Worm (Caenorhabditis elegans) whole organism, young adult: Measurements from ENCODE around the gene srh-217.

Source experiments
- B0019.2 ChIP-seq: fragments of 200-800 bp; sonication (Bioruptor generic); conservative IDR thresholded peaks from 2 replicates; pipeline ENCODE4 v1.3.6; 2022; ENCODE audit warnings: missing genetic modification reagents, missing genetic modification characterization, missing compliant biosample characterization
- D2030.7 ChIP-seq: fragments of 200-800 bp; sonication (Bioruptor generic); IDR thresholded peaks from 2 replicates; pipeline ENCODE4 v1.3.6; 2022; ENCODE audit warnings: missing genetic modification reagents, missing genetic modification characterization, missing compliant biosample characterization
- F33H1.4 ChIP-seq: fragments of 200-800 bp; sonication (Bioruptor generic); IDR thresholded peaks from 2 replicates; pipeline ENCODE4 v1.3.6; 2022; ENCODE audit warnings: missing genetic modification reagents, missing genetic modification characterization, missing compliant biosample characterization
- F37B4.10 ChIP-seq: fragments of 200-800 bp; sonication (Bioruptor generic); IDR thresholded peaks from 2 replicates; pipeline ENCODE4 v1.3.6; 2022; ENCODE audit warnings: missing genetic modification characterization, missing compliant biosample characterization
- F39B2.1 ChIP-seq: fragments of 200-800 bp; sonication (Bioruptor generic); IDR thresholded peaks from 2 replicates; pipeline ENCODE4 v1.3.6; 2022; ENCODE audit warnings: missing genetic modification reagents, missing genetic modification characterization, missing compliant biosample characterization
- F52B5.7 ChIP-seq: sonication (generic microtip); optimal IDR thresholded peaks from 2 replicates; lab custom pipeline; 2016; ENCODE audit warnings: mild to moderate bottlenecking, missing genetic modification characterization, missing compliant biosample characterization
- K11D2.4 ChIP-seq: fragments of 200-800 bp; sonication (Bioruptor generic); IDR thresholded peaks from 2 replicates; pipeline ENCODE4 v1.3.6; 2022; ENCODE audit warnings: missing genetic modification reagents, missing genetic modification characterization, missing compliant biosample characterization
- K12H6.12 ChIP-seq: fragments of 200-800 bp; sonication (Bioruptor generic); optimal IDR thresholded peaks from 2 replicates; lab custom pipeline; 2018; ENCODE audit warnings: mild to moderate bottlenecking, missing genetic modification characterization, missing compliant biosample characterization
- Y56A3A.18 ChIP-seq: fragments of 200-800 bp; sonication (Bioruptor generic); IDR thresholded peaks from 2 replicates; pipeline ENCODE4 v1.3.6; 2022; ENCODE audit warnings: missing genetic modification reagents, missing genetic modification characterization, missing compliant biosample characterization
- Y95B8A.8 ChIP-seq: fragments of 200-800 bp; sonication (Bioruptor generic); IDR thresholded peaks from 2 replicates; pipeline ENCODE4 v1.3.6; 2022; ENCODE audit warnings: missing genetic modification reagents, missing genetic modification characterization, missing compliant biosample characterization
- akir-1 ChIP-seq: fragments of 200-800 bp; sonication (Bioruptor generic); optimal IDR thresholded peaks from 2 replicates; lab custom pipeline; 2018; ENCODE audit warnings: mild to moderate bottlenecking, missing genetic modification characterization, moderate library complexity, missing compliant biosample characterization
- aptf-2 ChIP-seq: fragments of 200-800 bp; sonication (Bioruptor generic); conservative IDR thresholded peaks from 2 replicates; pipeline ENCODE4 v1.3.6; 2022; ENCODE audit warnings: missing genetic modification reagents, missing genetic modification characterization, missing compliant biosample characterization
- atf-7 ChIP-seq: sonication (generic microtip); optimal IDR thresholded peaks from 2 replicates; lab custom pipeline; 2017; ENCODE audit warnings: mild to moderate bottlenecking, missing genetic modification characterization, missing compliant biosample characterization
- attf-6 ChIP-seq: fragments of 200-800 bp; sonication (Bioruptor generic); IDR thresholded peaks from 2 replicates; pipeline ENCODE4 v1.3.6; 2022; ENCODE audit warnings: missing genetic modification reagents, missing genetic modification characterization, missing compliant biosample characterization
- bed-2 ChIP-seq: fragments of 200-800 bp; sonication (Bioruptor generic); IDR thresholded peaks from 2 replicates; pipeline ENCODE4 v1.3.6; 2022; ENCODE audit warnings: missing genetic modification reagents, missing genetic modification characterization, missing compliant biosample characterization
- ceh-40 ChIP-seq: fragments of 200-800 bp; sonication (Bioruptor generic); IDR thresholded peaks from 2 replicates; pipeline ENCODE4 v1.3.6; 2022; ENCODE audit warnings: missing genetic modification characterization, missing compliant biosample characterization
- ceh-79 ChIP-seq: sonication (generic microtip); optimal IDR thresholded peaks from 2 replicates; lab custom pipeline; 2017; ENCODE audit warnings: mild to moderate bottlenecking, missing genetic modification characterization, missing compliant biosample characterization
- ceh-91 ChIP-seq: fragments of 200-800 bp; sonication (Bioruptor generic); IDR thresholded peaks from 2 replicates; pipeline ENCODE4 v1.3.6; 2022; ENCODE audit warnings: missing genetic modification reagents, missing genetic modification characterization, missing compliant biosample characterization
- dox-1 ChIP-seq: fragments of 200-800 bp; sonication (Bioruptor generic); IDR thresholded peaks from 2 replicates; pipeline ENCODE4 v1.3.6; 2022; ENCODE audit warnings: missing genetic modification reagents, missing genetic modification characterization, missing compliant biosample characterization
- dpl-1 ChIP-seq: fragments of 150-350 bp; optimal IDR thresholded peaks from 2 replicates; lab custom pipeline; 2014; ENCODE audit warnings: missing biosample characterization, missing genetic modification reagents, missing genetic modification characterization
- egl-18 ChIP-seq: fragments of 200-800 bp; sonication (Bioruptor generic); IDR thresholded peaks from 2 replicates; pipeline ENCODE4 v1.3.6; 2022; ENCODE audit warnings: missing genetic modification reagents, missing genetic modification characterization, missing compliant biosample characterization
- ekl-4 ChIP-seq: fragments of 200-800 bp; sonication (Bioruptor generic); IDR thresholded peaks from 2 replicates; pipeline ENCODE4 v1.3.6; 2022; ENCODE audit warnings: missing genetic modification reagents, missing genetic modification characterization, missing compliant biosample characterization
- fkh-3 ChIP-seq: sonication (generic microtip); optimal IDR thresholded peaks from 2 replicates; lab custom pipeline; 2016; ENCODE audit warnings: mild to moderate bottlenecking, missing genetic modification characterization, missing compliant biosample characterization
- gei-17 ChIP-seq: fragments of 200-800 bp; sonication (Bioruptor generic); optimal IDR thresholded peaks from 2 replicates; lab custom pipeline; 2018; ENCODE audit warnings: mild to moderate bottlenecking, missing genetic modification characterization, missing compliant biosample characterization
- hlh-26 ChIP-seq: fragments of 200-800 bp; sonication (Bioruptor generic); conservative IDR thresholded peaks from 2 replicates; pipeline ENCODE4 v1.3.6; 2022; ENCODE audit warnings: missing genetic modification reagents, missing genetic modification characterization, missing compliant biosample characterization
- hmg-1.2 ChIP-seq: fragments of 200-800 bp; sonication (Bioruptor generic); IDR thresholded peaks from 2 replicates; pipeline ENCODE4 v1.3.6; 2022; ENCODE audit warnings: missing genetic modification reagents, missing genetic modification characterization, missing compliant biosample characterization
- hmg-20 ChIP-seq: fragments of 200-800 bp; sonication (Bioruptor generic); IDR thresholded peaks from 2 replicates; pipeline ENCODE4 v1.3.6; 2022; ENCODE audit warnings: missing genetic modification reagents, missing genetic modification characterization, missing compliant biosample characterization
- hrde-1 ChIP-seq: sonication (generic microtip); optimal IDR thresholded peaks from 2 replicates; lab custom pipeline; 2016; ENCODE audit warnings: missing genetic modification characterization, mild to moderate bottlenecking, missing compliant biosample characterization, moderate library complexity, missing genotype, missing genetic modification reagents, borderline replicate concordance
- hsf-1 ChIP-seq: fragments of 200-800 bp; sonication (Bioruptor generic); IDR thresholded peaks from 2 replicates; pipeline ENCODE4 v1.3.6; 2022; ENCODE audit warnings: missing genetic modification reagents, missing genetic modification characterization, missing compliant biosample characterization
- lin-35 ChIP-seq, 3 experiments: fragments of 150-350 bp in 2 of 3; sonication (generic microtip) in 1 of 3; optimal IDR thresholded peaks; 2 replicates each; lab custom pipeline; 2014 to 2018; ENCODE audit warnings: missing biosample characterization in 3 of 3, missing genetic modification characterization in 3 of 3, missing genetic modification reagents in 3 of 3
- lin-54 ChIP-seq: fragments of 200-800 bp; sonication (Bioruptor generic); optimal IDR thresholded peaks from 2 replicates; lab custom pipeline; 2018; ENCODE audit warnings: mild to moderate bottlenecking, missing genetic modification characterization, missing compliant biosample characterization
- lsl-1 ChIP-seq: fragments of 200-800 bp; sonication (Bioruptor generic); optimal IDR thresholded peaks from 2 replicates; lab custom pipeline; 2018; ENCODE audit warnings: mild to moderate bottlenecking, missing genetic modification characterization, moderate library complexity, missing compliant biosample characterization
- madf-6 ChIP-seq: fragments of 200-800 bp; sonication (Bioruptor generic); IDR thresholded peaks from 2 replicates; pipeline ENCODE4 v1.3.6; 2022; ENCODE audit warnings: missing genetic modification reagents, missing genetic modification characterization, missing compliant biosample characterization
- mel-28 ChIP-seq: sonication (generic microtip); optimal IDR thresholded peaks from 2 replicates; lab custom pipeline; 2016; ENCODE audit warnings: borderline replicate concordance, mild to moderate bottlenecking, missing genetic modification characterization, missing compliant biosample characterization
- mes-4 ChIP-seq: sonication (generic microtip); optimal IDR thresholded peaks from 2 replicates; lab custom pipeline; 2016; ENCODE audit warnings: missing genotype, missing genetic modification characterization, missing compliant biosample characterization
- snpc-3.4 ChIP-seq: sonication (generic microtip); optimal IDR thresholded peaks from 2 replicates; lab custom pipeline; 2017; ENCODE audit warnings: missing genetic modification characterization, mild to moderate bottlenecking, missing compliant biosample characterization, antibody characterized with exemption, moderate library complexity, missing genotype, missing genetic modification reagents
- tbp1 ChIP-seq: fragments of 200-800 bp; sonication (Bioruptor generic); optimal IDR thresholded peaks from 2 replicates; lab custom pipeline; 2018; ENCODE audit warnings: mild to moderate bottlenecking, missing genetic modification characterization, missing compliant biosample characterization
- zfh-2 ChIP-seq: fragments of 200-800 bp; sonication (Bioruptor generic); conservative IDR thresholded peaks from 2 replicates; pipeline ENCODE4 v1.3.6; 2022; ENCODE audit warnings: missing genetic modification reagents, missing genetic modification characterization, missing compliant biosample characterization
- ztf-22 ChIP-seq: fragments of 200-800 bp; sonication (Bioruptor generic); optimal IDR thresholded peaks from 2 replicates; lab custom pipeline; 2018; ENCODE audit warnings: mild to moderate bottlenecking, missing genetic modification characterization, moderate library complexity, missing compliant biosample characterization
- ztf-6 ChIP-seq: fragments of 200-800 bp; sonication (Bioruptor generic); IDR thresholded peaks from 2 replicates; pipeline ENCODE4 v1.3.6; 2022; ENCODE audit warnings: missing genetic modification reagents, missing genetic modification characterization, missing compliant biosample characterization

The srh-217 gene

ce11 chrV:20182311-20182710, 13.0 kb downstream of the srh-217 start:
- TF ChIP-seq fkh-3 (tag; lab: Kevin White, UChicago) (no peak), egl-18 (no peak)
- TF ChIP-seq, all 124 proteins: peak for 0

ce11 chrV:20180819-20181218, 14.5 kb downstream of the srh-217 start:
- TF ChIP-seq attf-6 (GFP tag; lab: Robert Waterston, UW) (peak; percentile 22; the same call in 1 of the 2 replicates), hmg-1.2 (GFP tag; lab: Robert Waterston, UW) (peak; percentile 96), D2030.7 (GFP tag; lab: Robert Waterston, UW) (peak; percentile 42; the same call in 1 of the 2 replicates)

ce11 chrV:20171941-20172340, 23.4 kb downstream of the srh-217 start, which contains the start of gene srw-39:
Gene srw-39 (minus strand): TSS chrV:20172041.
- TF ChIP-seq F39B2.1 (no peak), atf-7 (tag; lab: Kevin White, UChicago) (no peak)

ce11 chrV:20165808-20166207, 29.5 kb downstream of the srh-217 start:
- no peak for TF ChIP-seq hsf-1

- TF ChIP-seq akir-1 (GFP tag; lab: Kevin White, UChicago) (peak; percentile 51), F37B4.10 (GFP tag; lab: Robert Waterston, UW) (no peak), Y56A3A.18 (GFP tag; lab: Robert Waterston, UW) (no peak), lsl-1 (GFP tag; lab: Kevin White, UChicago) (peak; percentile 16), Y95B8A.8 (GFP tag; lab: Robert Waterston, UW) (no peak), madf-6 (GFP tag; lab: Robert Waterston, UW) (no peak), ekl-4 (GFP tag; lab: Robert Waterston, UW) (0 out of 2 replicates have a peak, but pooled peaks have one; percentile 47), hrde-1 (tag; lab: Kevin White, UChicago) (no peak), ceh-40 (GFP tag; lab: Robert Waterston, UW) (no peak), gei-17 (GFP tag; lab: Kevin White, UChicago) (peak; percentile 51), lin-54 (GFP tag; lab: Kevin White, UChicago) (peak; percentile 34), ceh-91 (no peak), hmg-20 (GFP tag; lab: Robert Waterston, UW) (no peak), B0019.2 (GFP tag; lab: Robert Waterston, UW) (no peak), F33H1.4 (GFP tag; lab: Robert Waterston, UW) (no peak), aptf-2 (no peak), dpl-1 (GFP tag; lab: Kevin White, UChicago) (no peak), ceh-79 (tag; lab: Kevin White, UChicago) (no peak), mel-28 (tag; lab: Kevin White, UChicago) (no peak), K11D2.4 (no peak), ztf-6 (GFP tag; lab: Robert Waterston, UW) (no peak), mes-4 (tag; lab: Kevin White, UChicago) (no peak), zfh-2 (GFP tag; lab: Robert Waterston, UW) (no peak), tbp1 (peak; percentile 34), F52B5.7 (tag; lab: Kevin White, UChicago) (no peak), K12H6.12 (tag; lab: Kevin White, UChicago) (no peak), snpc-3.4 (tag; lab: Kevin White, UChicago) (no peak), hlh-26 (GFP tag; lab: Robert Waterston, UW) (no peak), dox-1 (GFP tag; lab: Robert Waterston, UW) (peak; percentile 60; the same call in 1 of the 2 replicates), ztf-22 (GFP tag; lab: Kevin White, UChicago) (no peak), lin-35 (GFP tag; optimal IDR thresholded peaks at IDR 0.05; lab: Kevin White, UChicago) (no peak), bed-2 (GFP tag; lab: Robert Waterston, UW) (no peak)
Observed at ce11 chrV:20164059-20164892, 31.1 kb downstream of the srh-217 start, which contains the start of gene F19B2.5. Gene F19B2.5 (minus strand): TSS chrV:20164165.
